Fruit fly (Drosophila melanogaster): ENCODE data around the gene Raf.

Raf gene

dm6 chrX:2305281-2305680 is 10.0 kb downstream of the Raf start (continued):
- TF ChIP-seq tll (GFP tag; optimal IDR thresholded peaks at IDR 0.05): no peak
- TF ChIP-seq zfh2 (GFP tag; optimal IDR thresholded peaks at IDR 0.05): no peak
- TF ChIP-seq unpg (GFP tag; optimal IDR thresholded peaks at IDR 0.05): no peak
- no peak for TF ChIP-seq Ets97D (GFP tag; optimal IDR thresholded peaks at IDR 0.05)
- 0 out of 2 replicates have a peak, but pooled peaks have one; percentile 5 for TF ChIP-seq Xrp1 (GFP tag; IDR thresholded peaks at IDR 0.05)
- TF ChIP-seq Dp (GFP tag; optimal IDR thresholded peaks at IDR 0.05): no peak
- no peak for TF ChIP-seq pros (GFP tag; optimal IDR thresholded peaks at IDR 0.05)
- TF ChIP-seq Xbp1 (GFP tag; optimal IDR thresholded peaks at IDR 0.05): no peak
- peak; percentile 62; the same call in 1 of the 3 replicates for TF ChIP-seq otp (GFP tag; IDR thresholded peaks at IDR 0.05)
- no peak for TF ChIP-seq CG4707 (GFP tag; optimal IDR thresholded peaks at IDR 0.05)
- TF ChIP-seq fu2 (GFP tag; optimal IDR thresholded peaks at IDR 0.05): no peak
- TF ChIP-seq Lhr (GFP tag; optimal IDR thresholded peaks at IDR 0.05): no peak
- no peak for TF ChIP-seq aop (GFP tag; IDR thresholded peaks at IDR 0.05)
- TF ChIP-seq eve (GFP tag; optimal IDR thresholded peaks at IDR 0.05): peak in 1 of 2 experiments; percentile 2
- TF ChIP-seq CG2199 (GFP tag; IDR thresholded peaks at IDR 0.05): 0 out of 3 replicates have a peak, but pooled peaks have one; percentile 30
- TF ChIP-seq CkIIα-i1 (GFP tag; IDR thresholded peaks at IDR 0.05): no peak
- peak; percentile 18 for TF ChIP-seq CG3281 (GFP tag; optimal IDR thresholded peaks at IDR 0.05)
- TF ChIP-seq CG7928 (GFP tag; optimal IDR thresholded peaks at IDR 0.05): no peak

- peak; percentile 33 for TF ChIP-seq CG4707 (GFP tag; optimal IDR thresholded peaks at IDR 0.05)
- peak; percentile 91 for TF ChIP-seq abd-A (tag; optimal IDR thresholded peaks at IDR 0.05)
- peak; percentile 27; the same call in 1 of the 2 replicates for TF ChIP-seq unc-4 (GFP tag; IDR thresholded peaks at IDR 0.05; ENCODE audit: partially characterized antibody)
- TF ChIP-seq jing (GFP tag; optimal IDR thresholded peaks at IDR 0.05): no peak
- TF ChIP-seq esg (GFP tag; conservative IDR thresholded peaks at IDR 0.05): no peak
- no peak for TF ChIP-seq eyg (GFP tag; optimal IDR thresholded peaks at IDR 0.05)
- peak; percentile 67 for TF ChIP-seq Med (GFP tag)
- peak; percentile 71 for TF ChIP-seq sug (tag; optimal IDR thresholded peaks at IDR 0.05)
- peak; percentile 96 for TF ChIP-seq kni (GFP tag; optimal IDR thresholded peaks at IDR 0.05)
- TF ChIP-seq disco-r (GFP tag; optimal IDR thresholded peaks at IDR 0.05): no peak
- TF ChIP-seq CG10565 (GFP tag; optimal IDR thresholded peaks at IDR 0.05): no peak
- TF ChIP-seq Trl (optimal IDR thresholded peaks at IDR 0.05): peak; percentile 91 to 96
- no peak for TF ChIP-seq Trl (GFP tag; optimal IDR thresholded peaks at IDR 0.05)
- peak; percentile 27 for TF ChIP-seq exex (tag; optimal IDR thresholded peaks at IDR 0.05)
- TF ChIP-seq YL-1 (GFP tag; optimal IDR thresholded peaks at IDR 0.05): no peak
- TF ChIP-seq klu (GFP tag; IDR thresholded peaks at IDR 0.05): no peak
- peak; percentile 96 for TF ChIP-seq CG17385 (GFP tag; optimal IDR thresholded peaks at IDR 0.05)
- TF ChIP-seq HLHmδ (GFP tag; optimal IDR thresholded peaks at IDR 0.05): peak; percentile 48
- no peak for TF ChIP-seq B-H2 (GFP tag; optimal IDR thresholded peaks at IDR 0.05)
- TF ChIP-seq cwo (GFP tag; optimal IDR thresholded peaks at IDR 0.05): peak; percentile 73
- TF ChIP-seq mirr (GFP tag; optimal IDR thresholded peaks at IDR 0.05): peak; percentile 16
- TF ChIP-seq Scr (GFP tag; IDR thresholded peaks at IDR 0.05; ENCODE audit: partially characterized antibody): peak; percentile 26; the same call in 1 of the 2 replicates
- peak; percentile 29; the same call in 1 of the 3 replicates for TF ChIP-seq ci (GFP tag; IDR thresholded peaks at IDR 0.05)
- no peak for TF ChIP-seq btn (GFP tag; optimal IDR thresholded peaks at IDR 0.05)
- TF ChIP-seq Adf1 (GFP tag; IDR thresholded peaks at IDR 0.05): peak; percentile 98
- peak; percentile 48 for TF ChIP-seq nom (GFP tag; optimal IDR thresholded peaks at IDR 0.05)
- TF ChIP-seq Lpt (GFP tag; optimal IDR thresholded peaks at IDR 0.05): no peak
- peak; percentile 31 for TF ChIP-seq CG10543 (GFP tag; optimal IDR thresholded peaks at IDR 0.05)
- peak; percentile 98 for TF ChIP-seq CG3163 (GFP tag; optimal IDR thresholded peaks at IDR 0.05)
- TF ChIP-seq Aef1 (GFP tag; IDR thresholded peaks at IDR 0.05): peak; percentile 61
- no peak for TF ChIP-seq CG3847 (GFP tag; IDR thresholded peaks at IDR 0.05)
- TF ChIP-seq cg (GFP tag; optimal IDR thresholded peaks at IDR 0.05): peak; percentile 95
- TF ChIP-seq grn (GFP tag; optimal IDR thresholded peaks at IDR 0.05): peak; percentile 59
Observed at dm6 chrX:2305842-2306300, 10.6 kb downstream of the Raf start.
